Worm (Caenorhabditis elegans) whole organism, L1 larva: Measurements from ENCODE around the gene ceh-53.

Experiments used
- Y116A8C.19 ChIP-seq: sonication (generic microtip); optimal IDR thresholded peaks from 2 replicates; lab custom pipeline; 2016; ENCODE audit warnings: missing compliant biosample characterization, missing genetic modification characterization, borderline replicate concordance
- alr-1 ChIP-seq: fragments of 200-800 bp; sonication (Bioruptor generic); optimal IDR thresholded peaks from 2 replicates; lab custom pipeline; 2018; ENCODE audit warnings: borderline replicate concordance, mild to moderate bottlenecking, missing genetic modification characterization, missing compliant biosample characterization
- ceh-8 ChIP-seq: fragments of 200-800 bp; sonication (Bioruptor generic); optimal IDR thresholded peaks from 2 replicates; lab custom pipeline; 2018; ENCODE audit warnings: mild to moderate bottlenecking, missing genetic modification characterization, moderate library complexity, missing compliant biosample characterization
- dpl-1 ChIP-seq, 3 experiments: fragments of 150-350 bp in 2 of 3; sonication (generic microtip) in 1 of 3; optimal IDR thresholded peaks; 2 replicates each; lab custom pipeline; 2014 to 2017; ENCODE audit warnings: missing biosample characterization in 3 of 3, missing genetic modification characterization in 3 of 3, missing genetic modification reagents in 3 of 3
- dsc-1 ChIP-seq: sonication (generic microtip); optimal IDR thresholded peaks from 2 replicates; lab custom pipeline; 2016; ENCODE audit warnings: mild to moderate bottlenecking, missing genetic modification characterization, missing compliant biosample characterization
- efl-1 ChIP-seq, 4 experiments: fragments of 150-350 bp; optimal IDR thresholded peaks in 3 of 4; peaks in 1 of 4; 1 replicate in 1 of 4; 2 replicates in 3 of 4; lab custom pipeline; 2014; ENCODE audit warnings: missing biosample characterization in 2 of 4, missing genetic modification characterization in 2 of 4, missing genetic modification reagents in 2 of 4
- efl-3 ChIP-seq: fragments of 200-800 bp; sonication (Bioruptor generic); optimal IDR thresholded peaks from 2 replicates; lab custom pipeline; 2018; ENCODE audit warnings: mild to moderate bottlenecking, missing genetic modification characterization, missing compliant biosample characterization
- egl-27 ChIP-seq, 2 experiments: fragments of 150-350 bp in 1 of 2; sonication (generic microtip); optimal IDR thresholded peaks; 3 replicates each; lab custom pipeline; 2017 to 2018; ENCODE audit warnings: missing biosample characterization in 2 of 2, missing genetic modification characterization in 2 of 2, missing genetic modification reagents in 2 of 2
- fkh-10 ChIP-seq: sonication (generic microtip); optimal IDR thresholded peaks from 2 replicates; lab custom pipeline; 2017; ENCODE audit warnings: missing biosample characterization, missing genetic modification reagents, missing genetic modification characterization
- grh-1 ChIP-seq: fragments of 200-800 bp; sonication (Bioruptor generic); IDR thresholded peaks from 2 replicates; pipeline ENCODE4 v1.3.6; 2022; ENCODE audit warnings: missing genetic modification reagents, missing genetic modification characterization, missing compliant biosample characterization
- hlh-4 ChIP-seq: sonication (generic microtip); optimal IDR thresholded peaks from 2 replicates; lab custom pipeline; 2016; ENCODE audit warnings: mild to moderate bottlenecking, missing genetic modification characterization, missing compliant biosample characterization
- irx-1 ChIP-seq: sonication (generic microtip); optimal IDR thresholded peaks from 2 replicates; lab custom pipeline; 2016; ENCODE audit warnings: missing genetic modification characterization, missing compliant biosample characterization
- isw-1 ChIP-seq: fragments of 200-800 bp; sonication (Bioruptor generic); IDR thresholded peaks from 2 replicates; pipeline ENCODE4 v1.3.6; 2022; ENCODE audit warnings: missing genetic modification characterization, missing compliant biosample characterization
- jun-1 ChIP-seq: fragments of 150-350 bp; optimal IDR thresholded peaks from 2 replicates; lab custom pipeline; 2014; ENCODE audit warnings: missing biosample characterization, missing genetic modification reagents, missing genetic modification characterization
- lin-13 ChIP-seq: fragments of 150-350 bp; optimal IDR thresholded peaks from 2 replicates; lab custom pipeline; 2014; ENCODE audit warnings: missing biosample characterization, missing genetic modification reagents, missing genetic modification characterization
- lin-35 ChIP-seq, 2 experiments: fragments of 150-350 bp; optimal IDR thresholded peaks; 2 replicates each; lab custom pipeline; 2014; ENCODE audit warnings: missing biosample characterization in 2 of 2, missing genetic modification characterization in 2 of 2, missing genetic modification reagents in 2 of 2
- mab-9 ChIP-seq: fragments of 200-800 bp; sonication (Bioruptor generic); IDR thresholded peaks from 2 replicates; pipeline ENCODE4 v1.3.6; 2022; ENCODE audit warnings: missing genetic modification reagents, missing genetic modification characterization, missing compliant biosample characterization
- mep-1 ChIP-seq: fragments of 150-350 bp; optimal IDR thresholded peaks from 2 replicates; lab custom pipeline; 2014; ENCODE audit warnings: missing biosample characterization, missing genetic modification characterization
- nhr-12 ChIP-seq: sonication (generic microtip); optimal IDR thresholded peaks from 2 replicates; lab custom pipeline; 2017; ENCODE audit warnings: missing biosample characterization, missing genetic modification characterization
- nhr-71 ChIP-seq: sonication (generic microtip); optimal IDR thresholded peaks from 2 replicates; lab custom pipeline; 2016; ENCODE audit warnings: mild to moderate bottlenecking, missing genetic modification characterization, moderate library complexity, missing compliant biosample characterization
- nhr-77 ChIP-seq: fragments of 150-350 bp; optimal IDR thresholded peaks from 2 replicates; lab custom pipeline; 2014; ENCODE audit warnings: missing biosample characterization, missing genetic modification characterization
- nhr-85 ChIP-seq: sonication (generic microtip); peaks from one replicate; lab custom pipeline; 2016; ENCODE audit warnings: missing genetic modification characterization, inconsistent platforms, missing compliant biosample characterization
- pag-3 ChIP-seq: sonication (generic microtip); optimal IDR thresholded peaks from 2 replicates; lab custom pipeline; 2017; ENCODE audit warnings: missing genetic modification characterization, mild to moderate bottlenecking, missing compliant biosample characterization, antibody characterized with exemption, borderline replicate concordance; ENCODE audit not compliant: insufficient read depth
- pax-3 ChIP-seq: fragments of 200-800 bp; sonication (Bioruptor generic); optimal IDR thresholded peaks from 2 replicates; lab custom pipeline; 2018; ENCODE audit warnings: mild to moderate bottlenecking, missing genetic modification characterization, moderate library complexity, missing compliant biosample characterization
- pqm-1 ChIP-seq: sonication (generic microtip); optimal IDR thresholded peaks from 3 replicates; lab custom pipeline; 2017; ENCODE audit warnings: missing biosample characterization, missing genetic modification characterization
- skn-1 ChIP-seq: fragments of 150-350 bp; optimal IDR thresholded peaks from 2 replicates; lab custom pipeline; 2014; ENCODE audit warnings: missing biosample characterization, missing genetic modification characterization
- snpc-4 ChIP-seq: fragments of 150-350 bp; optimal IDR thresholded peaks from 2 replicates; lab custom pipeline; 2014; ENCODE audit warnings: missing biosample characterization, missing genetic modification characterization
- snu-23 ChIP-seq: sonication (generic microtip); optimal IDR thresholded peaks from 2 replicates; lab custom pipeline; 2016; ENCODE audit warnings: missing genetic modification characterization, missing compliant biosample characterization
- sox-4 ChIP-seq: sonication (generic microtip); optimal IDR thresholded peaks from 2 replicates; lab custom pipeline; 2016; ENCODE audit warnings: missing genetic modification characterization, missing compliant biosample characterization
- sptf-1 ChIP-seq: fragments of 150-350 bp; optimal IDR thresholded peaks from 2 replicates; lab custom pipeline; 2014; ENCODE audit warnings: missing biosample characterization, missing genetic modification characterization
- sup-37 ChIP-seq: fragments of 200-800 bp; sonication (Bioruptor generic); optimal IDR thresholded peaks from 2 replicates; lab custom pipeline; 2018; ENCODE audit warnings: mild to moderate bottlenecking, missing genetic modification characterization, missing compliant biosample characterization
- unc-130 ChIP-seq: fragments of 150-350 bp; optimal IDR thresholded peaks from 2 replicates; lab custom pipeline; 2017; ENCODE audit warnings: missing biosample characterization, missing genetic modification characterization, inconsistent platforms
- unc-30 ChIP-seq: sonication (generic microtip); optimal IDR thresholded peaks from 2 replicates; lab custom pipeline; 2017; ENCODE audit warnings: missing biosample characterization, missing genetic modification characterization
- zag-1 ChIP-seq: fragments of 150-350 bp; optimal IDR thresholded peaks from 2 replicates; lab custom pipeline; 2014; ENCODE audit warnings: missing biosample characterization, missing genetic modification characterization
- zip-4 ChIP-seq: fragments of 200-800 bp; sonication (Bioruptor generic); optimal IDR thresholded peaks from 2 replicates; lab custom pipeline; 2018; ENCODE audit warnings: mild to moderate bottlenecking, missing genetic modification characterization, moderate library complexity, missing compliant biosample characterization
- ztf-11 ChIP-seq, 2 experiments: sonication (generic microtip); optimal IDR thresholded peaks; 2 replicates each; lab custom pipeline; 2016 to 2017; ENCODE audit warnings: missing genetic modification characterization in 2 of 2, missing biosample characterization in 1 of 2, missing compliant biosample characterization in 1 of 2

ceh-53 gene

DNA sequence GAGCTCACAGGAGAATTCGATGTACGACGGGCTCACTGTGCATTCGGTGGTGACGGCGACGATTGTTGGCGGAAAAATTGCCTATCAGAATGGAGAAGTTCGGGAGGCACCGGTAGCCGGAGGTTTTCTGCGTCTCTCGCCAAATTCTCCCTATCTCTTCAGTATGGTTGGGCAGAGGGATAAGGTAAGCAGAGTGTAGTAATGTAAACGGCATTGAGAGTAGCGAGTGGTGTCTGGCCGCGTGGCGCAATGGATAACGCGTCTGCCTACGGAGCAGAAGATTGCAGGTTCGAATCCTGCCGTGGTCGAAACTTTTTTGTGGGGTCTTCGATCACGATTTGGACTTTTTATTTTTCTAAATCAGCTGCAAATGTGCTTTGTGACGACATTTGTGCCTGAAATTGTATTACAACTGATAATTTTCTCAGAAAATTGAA, 26.6 kb downstream of the ceh-53 start (continued):
- peak; percentile 4 for TF ChIP-seq nhr-77 (tag; lab: Kevin White, UChicago)
- peak; percentile 53 for TF ChIP-seq mep-1 (tag; lab: Kevin White, UChicago)

DNA sequence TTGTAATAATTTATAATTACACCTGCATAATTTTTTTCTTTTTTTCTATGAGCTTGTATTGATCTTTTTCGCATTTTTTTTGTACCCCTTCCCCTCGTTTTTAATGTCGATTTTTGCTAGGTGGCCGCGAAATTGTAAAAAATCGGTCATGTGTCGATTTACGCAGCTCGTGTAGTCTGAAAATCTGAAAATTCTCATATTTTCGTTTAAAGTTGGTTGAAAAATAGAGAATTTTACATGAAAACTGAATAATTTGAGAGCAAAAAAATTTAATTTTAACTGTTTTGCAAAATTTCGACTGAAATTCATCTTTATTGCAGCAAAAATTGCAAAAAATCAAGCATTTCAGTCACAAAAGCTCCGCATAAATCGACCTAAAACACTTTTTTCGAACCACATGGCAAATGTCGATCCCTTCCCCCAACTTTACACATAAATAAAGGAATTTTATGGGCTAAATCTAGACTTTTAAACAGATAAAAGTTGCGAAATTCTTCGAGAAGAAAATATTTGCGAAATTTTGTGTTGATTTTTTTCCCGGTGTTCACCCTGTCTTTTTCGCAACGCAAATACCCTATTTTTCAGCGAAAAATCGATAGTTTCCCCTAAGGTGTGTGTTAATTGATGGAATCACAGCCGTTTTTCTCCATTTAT, 28.3 kb downstream of the ceh-53 start:
- TF ChIP-seq unc-130 (tag; lab: Kevin White, UChicago) (no peak), skn-1 (tag; lab: Kevin White, UChicago) (peak; percentile 13), efl-1 (optimal IDR thresholded peaks at IDR 0.05; lab: Kevin White, UChicago) (no peak), efl-1 (GFP tag; optimal IDR thresholded peaks at IDR 0.05 in 1 of 2; lab: Kevin White, UChicago) (peak in 1 of 2 experiments; percentile 73), lin-35 (GFP tag; optimal IDR thresholded peaks at IDR 0.05; lab: Kevin White, UChicago) (no peak), dsc-1 (tag; lab: Kevin White, UChicago) (peak; percentile 0), sup-37 (no peak)

DNA sequence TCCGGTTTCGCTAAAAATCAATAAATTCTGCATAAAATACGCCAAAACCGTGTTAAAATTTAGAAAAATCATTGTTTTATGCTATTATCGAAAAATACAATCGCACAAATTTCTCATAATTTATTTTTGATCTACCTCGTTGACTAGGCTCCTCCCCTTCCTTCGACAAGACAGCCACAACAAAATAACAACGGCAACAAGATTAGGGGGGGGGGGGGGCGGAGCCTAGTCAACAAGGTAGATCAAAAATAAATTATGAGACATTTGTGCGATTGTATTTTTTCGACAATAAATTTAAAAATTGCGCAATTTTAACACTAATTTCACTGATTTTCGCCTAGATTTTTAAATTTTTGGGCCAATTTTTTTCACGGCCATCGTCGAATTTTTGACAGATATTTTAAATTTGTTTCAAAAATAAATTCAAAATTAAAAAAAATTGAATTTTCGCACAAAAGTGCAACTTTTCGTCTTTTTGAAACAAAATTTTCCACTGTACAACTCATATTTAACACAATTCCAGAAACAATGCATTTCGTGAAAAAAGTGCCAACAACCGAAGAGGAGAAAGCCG, 28.9 kb downstream of the ceh-53 start, which contains the start of gene M57.2:
Gene M57.2 (plus strand): TSS at position 524 of the 574 bp plus-strand sequence.
- no peak for TF ChIP-seq pqm-1
- TF ChIP-seq sox-4 (tag; lab: Kevin White, UChicago): no peak
- TF ChIP-seq efl-3 (GFP tag; lab: Kevin White, UChicago): no peak
- no peak for TF ChIP-seq efl-1 (optimal IDR thresholded peaks at IDR 0.05; lab: Kevin White, UChicago)
- no peak for TF ChIP-seq efl-1 (GFP tag; optimal IDR thresholded peaks at IDR 0.05 in 1 of 2; lab: Kevin White, UChicago)
- no peak for TF ChIP-seq pag-3
- TF ChIP-seq lin-13 (GFP tag; lab: Kevin White, UChicago): no peak
- TF ChIP-seq nhr-85 (tag; lab: Kevin White, UChicago): no peak
- TF ChIP-seq egl-27 (tag; optimal IDR thresholded peaks at IDR 0.05; lab: Kevin White, UChicago): no peak
- TF ChIP-seq snpc-4 (tag; lab: Kevin White, UChicago): no peak

DNA sequence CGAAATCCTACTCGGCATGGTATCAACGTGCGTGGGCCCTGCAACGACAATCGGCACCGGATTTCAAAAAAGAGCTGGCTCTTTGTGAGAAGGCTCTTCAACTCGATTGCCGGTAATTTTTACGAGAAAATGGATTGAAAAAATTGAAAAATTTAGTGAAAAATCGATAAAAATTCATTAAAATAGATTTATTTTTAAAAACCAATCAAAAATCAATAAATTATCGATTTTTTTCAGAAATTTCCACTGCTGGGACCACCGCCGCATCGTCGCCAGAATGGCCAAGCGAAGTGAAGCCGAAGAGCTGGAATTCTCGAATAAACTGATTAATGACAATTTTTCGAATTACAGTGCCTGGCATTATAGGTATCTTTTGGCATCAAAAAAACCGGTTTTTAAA, 29.9 kb downstream of the ceh-53 start:
- TF ChIP-seq Y116A8C.19 (tag; lab: Kevin White, UChicago): no peak
- no peak for TF ChIP-seq fkh-10
- TF ChIP-seq mab-9: no peak
- TF ChIP-seq mep-1 (tag; lab: Kevin White, UChicago): no peak
- TF ChIP-seq sup-37: no peak
- no peak for TF ChIP-seq irx-1 (tag; lab: Kevin White, UChicago)
- no peak for TF ChIP-seq nhr-12 (tag; lab: Kevin White, UChicago)

DNA sequence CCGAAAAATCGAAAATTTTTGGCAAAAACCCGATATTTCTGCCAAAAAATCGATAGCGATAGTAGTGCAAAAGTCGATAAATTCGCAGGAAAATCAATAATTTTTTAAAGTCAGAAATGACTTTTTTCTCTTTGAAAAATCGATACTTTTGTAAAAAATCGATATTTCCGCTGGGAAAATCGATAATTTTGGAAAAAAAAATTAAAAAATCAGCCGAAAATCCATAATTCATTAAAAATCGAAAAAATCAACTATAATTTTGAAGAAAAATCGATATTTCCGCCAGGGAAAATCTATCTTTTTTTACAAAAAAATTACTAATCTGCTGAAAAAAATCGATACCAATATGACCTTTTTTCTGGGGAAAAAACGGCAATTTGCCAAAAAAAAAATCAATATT, 33.5 kb downstream of the ceh-53 start:
- TF ChIP-seq zag-1 (tag; lab: Kevin White, UChicago): no peak
- no peak for TF ChIP-seq ceh-8 (GFP tag; lab: Kevin White, UChicago)
- TF ChIP-seq zip-4: no peak
- TF ChIP-seq dpl-1 (GFP tag; optimal IDR thresholded peaks at IDR 0.05; lab: Kevin White, UChicago): no peak
- TF ChIP-seq sptf-1 (tag; lab: Kevin White, UChicago): no peak
- TF ChIP-seq jun-1 (tag; lab: Kevin White, UChicago): no peak
- TF ChIP-seq alr-1 (tag; lab: Kevin White, UChicago): no peak
- TF ChIP-seq ztf-11 (tag; optimal IDR thresholded peaks at IDR 0.05; lab: Kevin White, UChicago): no peak
- no peak for TF ChIP-seq pag-3
- TF ChIP-seq unc-30 (tag; lab: Kevin White, UChicago): no peak
- no peak for TF ChIP-seq snu-23 (GFP tag; lab: Kevin White, UChicago)
- no peak for TF ChIP-seq hlh-4
- TF ChIP-seq egl-27 (tag; optimal IDR thresholded peaks at IDR 0.05; lab: Kevin White, UChicago): no peak
- no peak for TF ChIP-seq grh-1 (GFP tag; lab: Robert Waterston, UW)
- no peak for TF ChIP-seq dsc-1 (tag; lab: Kevin White, UChicago)
- TF ChIP-seq isw-1 (GFP tag; lab: Robert Waterston, UW): no peak
- no peak for TF ChIP-seq pax-3 (tag; lab: Kevin White, UChicago)
- TF ChIP-seq efl-3 (GFP tag; lab: Kevin White, UChicago): no peak
- TF ChIP-seq nhr-71 (tag; lab: Kevin White, UChicago): no peak
